Fruit fly (Drosophila melanogaster): Measurements from ENCODE around the gene Rat1.

The Rat1 gene

dm6 chr2L:6918517-6919202 lies 10.8 kb downstream of the Rat1 start, which contains the start of gene nop5 (continued):
- TF ChIP-seq az2 (GFP tag; optimal IDR thresholded peaks at IDR 0.05), result peak; percentile 44
- no peak for TF ChIP-seq CG7963 (GFP tag; IDR thresholded peaks at IDR 0.05; ENCODE audit: partially characterized antibody)
- peak; percentile 47 for TF ChIP-seq pzg (GFP tag; optimal IDR thresholded peaks at IDR 0.05)
- TF ChIP-seq Neu2 (GFP tag; optimal IDR thresholded peaks at IDR 0.05; ENCODE audit: borderline replicate concordance), result no peak
- no peak for TF ChIP-seq HLH3B (GFP tag; IDR thresholded peaks at IDR 0.05)
- TF ChIP-seq mld (GFP tag; IDR thresholded peaks at IDR 0.05; ENCODE audit: partially characterized antibody), result no peak
- no peak for TF ChIP-seq lbe (GFP tag; optimal IDR thresholded peaks at IDR 0.05)
- TF ChIP-seq shn (GFP tag; optimal IDR thresholded peaks at IDR 0.05), result no peak
- TF ChIP-seq CG4617 (GFP tag; optimal IDR thresholded peaks at IDR 0.05; ENCODE audit: borderline replicate concordance), result no peak
- peak; percentile 63 for TF ChIP-seq CG12104 (GFP tag; optimal IDR thresholded peaks at IDR 0.05)
- no peak for TF ChIP-seq ewg (GFP tag; optimal IDR thresholded peaks at IDR 0.05)
- TF ChIP-seq hkb (optimal IDR thresholded peaks at IDR 0.05), result no peak
- TF ChIP-seq hkb (GFP tag; IDR thresholded peaks at IDR 0.05), result no peak
- TF ChIP-seq CG30020 (tag; optimal IDR thresholded peaks at IDR 0.05), result peak; percentile 50
- peak; percentile 33 for TF ChIP-seq CG6654 (GFP tag; optimal IDR thresholded peaks at IDR 0.05)
- TF ChIP-seq Aef1 (GFP tag; IDR thresholded peaks at IDR 0.05), result no peak
- no peak for TF ChIP-seq CG6272 (GFP tag; IDR thresholded peaks at IDR 0.05)
- TF ChIP-seq ind (GFP tag; optimal IDR thresholded peaks at IDR 0.05), result peak; percentile 53
- peak; percentile 25; the same call in 1 of the 2 replicates for TF ChIP-seq Xrp1 (GFP tag; IDR thresholded peaks at IDR 0.05)
- peak; percentile 33 for TF ChIP-seq CG2116 (GFP tag; optimal IDR thresholded peaks at IDR 0.05)
- no peak for TF ChIP-seq CG3838 (GFP tag; optimal IDR thresholded peaks at IDR 0.05)
- no peak; the same call in 1 of the 2 replicates for TF ChIP-seq vvl (GFP tag; IDR thresholded peaks at IDR 0.05)
- TF ChIP-seq ken (GFP tag; IDR thresholded peaks at IDR 0.05), result no peak
- TF ChIP-seq CG16863 (GFP tag; optimal IDR thresholded peaks at IDR 0.05), result no peak
- TF ChIP-seq CG31388 (GFP tag; optimal IDR thresholded peaks at IDR 0.05), result no peak
- TF ChIP-seq aop (GFP tag; IDR thresholded peaks at IDR 0.05), result no peak
- no peak for TF ChIP-seq zf30C (GFP tag; optimal IDR thresholded peaks at IDR 0.05)
- no peak for TF ChIP-seq chif (GFP tag; optimal IDR thresholded peaks at IDR 0.05)
- no peak for TF ChIP-seq CG31224 (GFP tag; IDR thresholded peaks at IDR 0.05)
- no peak for TF ChIP-seq Dfd (GFP tag; optimal IDR thresholded peaks at IDR 0.05)
- TF ChIP-seq Hr51 (GFP tag; optimal IDR thresholded peaks at IDR 0.05), result no peak
- peak; percentile 37 for TF ChIP-seq caup (GFP tag; optimal IDR thresholded peaks at IDR 0.05; ENCODE audit: severe bottlenecking)
- TF ChIP-seq CG1024 (GFP tag; IDR thresholded peaks at IDR 0.05), result no peak
- TF ChIP-seq sna (GFP tag; IDR thresholded peaks at IDR 0.05; ENCODE audit: partially characterized antibody), result no peak
- TF ChIP-seq zfh2 (GFP tag; optimal IDR thresholded peaks at IDR 0.05), result no peak
- TF ChIP-seq bowl (GFP tag; IDR thresholded peaks at IDR 0.05), result no peak
- TF ChIP-seq Rfx (GFP tag; IDR thresholded peaks at IDR 0.05), result peak; percentile 43; the same call in 1 of the 2 replicates
- peak; percentile 12; the same call in 1 of the 2 replicates for TF ChIP-seq CG31441 (GFP tag; IDR thresholded peaks at IDR 0.05)
- TF ChIP-seq CG12744 (GFP tag; optimal IDR thresholded peaks at IDR 0.05), result no peak
- no peak for TF ChIP-seq cad (GFP tag; optimal IDR thresholded peaks at IDR 0.05)
- peak; percentile 20 for TF ChIP-seq CG8359 (GFP tag; optimal IDR thresholded peaks at IDR 0.05; ENCODE audit: borderline replicate concordance)
- TF ChIP-seq fru (optimal IDR thresholded peaks at IDR 0.05), result no peak
- TF ChIP-seq CG17568 (GFP tag; optimal IDR thresholded peaks at IDR 0.05), result no peak
- TF ChIP-seq Lhr (GFP tag; optimal IDR thresholded peaks at IDR 0.05), result no peak
- TF ChIP-seq CG17361 (GFP tag; IDR thresholded peaks at IDR 0.05), result peak; percentile 92
- TF ChIP-seq CG2199 (GFP tag; IDR thresholded peaks at IDR 0.05), result no peak
- TF ChIP-seq sim (GFP tag; IDR thresholded peaks at IDR 0.05), result no peak
- TF ChIP-seq Optix (GFP tag; IDR thresholded peaks at IDR 0.05), result no peak
- TF ChIP-seq zen2 (GFP tag; IDR thresholded peaks at IDR 0.05; ENCODE audit: partially characterized antibody), result no peak
- TF ChIP-seq kah (GFP tag; optimal IDR thresholded peaks at IDR 0.05), result peak; percentile 33
- no peak for TF ChIP-seq jing (GFP tag; optimal IDR thresholded peaks at IDR 0.05)
